Worm (Caenorhabditis elegans): Measurements from ENCODE around the gene svh-2.

Gene svh-2

ce11 chrX:6517025-6517770 is 35.9 kb upstream of the svh-2 start:
- TF ChIP-seq dmd-6 (GFP tag; IDR thresholded peaks at IDR 0.05) (peak; percentile 77), set-16 (GFP tag; IDR thresholded peaks at IDR 0.05) (peak; percentile 58), tra-1 (GFP tag; IDR thresholded peaks at IDR 0.05) (peak; percentile 73; the same call in 1 of the 2 replicates), ceh-20 (GFP tag; IDR thresholded peaks at IDR 0.05) (peak; percentile 81), php-3 (GFP tag; IDR thresholded peaks at IDR 0.05) (peak; percentile 93), pqm-1 (tag; optimal IDR thresholded peaks at IDR 0.05) (peak; percentile 50), unc-62 (GFP tag; optimal IDR thresholded peaks at IDR 0.05 in 1 of 2) (peak in 1 of 2 experiments; percentile 39), unc-62 (tag; optimal IDR thresholded peaks at IDR 0.05) (no peak), hlh-11 (tag; optimal IDR thresholded peaks at IDR 0.05) (peak; percentile 79), daf-16 (GFP tag; optimal IDR thresholded peaks at IDR 0.05) (no peak), daf-16 (tag; optimal IDR thresholded peaks at IDR 0.05) (peak; percentile 95), ztf-7 (tag; optimal IDR thresholded peaks at IDR 0.05) (peak; percentile 68), nhr-28 (tag; optimal IDR thresholded peaks at IDR 0.05) (peak; percentile 35), madf-9 (GFP tag; conservative IDR thresholded peaks at IDR 0.05) (no peak), dpl-1 (GFP tag; optimal IDR thresholded peaks at IDR 0.05) (no peak), lsy-2 (tag; optimal IDR thresholded peaks at IDR 0.05) (peak in 1 of 2 experiments; percentile 44), nhr-77 (tag; optimal IDR thresholded peaks at IDR 0.05) (peak; percentile 38), dve-1 (tag; optimal IDR thresholded peaks at IDR 0.05; ENCODE audit: insufficient read depth) (peak; percentile 88), mep-1 (tag; optimal IDR thresholded peaks at IDR 0.05) (peak; percentile 59), hlh-30 (tag; optimal IDR thresholded peaks at IDR 0.05; ENCODE audit: insufficient read depth) (peak; percentile 61), T20F7.1 (GFP tag; optimal IDR thresholded peaks at IDR 0.05) (no peak), unc-130 (GFP tag; optimal IDR thresholded peaks at IDR 0.05) (no peak)

DNA sequence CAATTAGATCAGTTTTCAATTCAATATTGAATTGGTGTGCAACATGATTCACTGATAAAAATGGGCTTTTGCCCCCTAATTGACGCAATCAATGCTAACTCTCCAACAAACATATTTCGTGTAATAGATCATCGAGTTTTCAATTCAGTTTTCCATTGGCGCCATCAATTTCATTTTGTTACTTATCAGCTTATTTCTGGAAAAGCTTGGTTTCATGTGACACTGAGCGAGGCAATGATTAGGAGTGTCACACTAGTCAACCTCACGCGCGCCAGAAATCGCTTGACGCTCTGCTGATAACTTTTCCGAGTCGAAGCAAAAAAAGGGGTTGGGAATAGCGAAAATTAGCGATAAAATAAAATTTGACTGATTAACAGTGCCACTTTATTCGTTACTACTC is 34.5 kb upstream of the svh-2 start, which contains the start of gene ets-4:
ets-4 (plus strand) TSS at position 347 of the 400 bp plus-strand sequence.
- TF ChIP-seq hlh-30 (tag; optimal IDR thresholded peaks at IDR 0.05; ENCODE audit: insufficient read depth) = peak; percentile 83
- no peak for TF ChIP-seq lir-3 (tag; optimal IDR thresholded peaks at IDR 0.05)
- TF ChIP-seq D1046.2 (GFP tag; IDR thresholded peaks at IDR 0.05) = no peak
- peak in 1 of 2 experiments; percentile 78 for TF ChIP-seq unc-62 (GFP tag; optimal IDR thresholded peaks at IDR 0.05 in 1 of 2)
- no peak for TF ChIP-seq unc-62 (tag; optimal IDR thresholded peaks at IDR 0.05)
- TF ChIP-seq nhr-42 (GFP tag; IDR thresholded peaks at IDR 0.05) = no peak
- no peak for TF ChIP-seq fkh-10 (GFP tag; optimal IDR thresholded peaks at IDR 0.05)
- TF ChIP-seq daf-12 (tag; optimal IDR thresholded peaks at IDR 0.05) = no peak
- no peak for TF ChIP-seq aha-1 (tag)
- TF ChIP-seq egl-43 (GFP tag; IDR thresholded peaks at IDR 0.05) = no peak
- TF ChIP-seq egl-27 (tag; optimal IDR thresholded peaks at IDR 0.05) = no peak
- no peak for TF ChIP-seq madf-9 (GFP tag; conservative IDR thresholded peaks at IDR 0.05)
- TF ChIP-seq T20F7.1 (GFP tag; optimal IDR thresholded peaks at IDR 0.05) = peak; percentile 17
- no peak for TF ChIP-seq fos-1 (tag; optimal IDR thresholded peaks at IDR 0.05)
- TF ChIP-seq ceh-82 (tag; optimal IDR thresholded peaks at IDR 0.05) = no peak
- TF ChIP-seq ZK546.5 (tag; optimal IDR thresholded peaks at IDR 0.05) = no peak
- no peak for TF ChIP-seq unc-39 (tag; optimal IDR thresholded peaks at IDR 0.05)
- no peak for TF ChIP-seq F10B5.3 (tag; optimal IDR thresholded peaks at IDR 0.05)
- no peak for TF ChIP-seq dmd-9 (GFP tag; IDR thresholded peaks at IDR 0.05)
- TF ChIP-seq ceh-20 (GFP tag; IDR thresholded peaks at IDR 0.05) = peak; percentile 73; the same call in 1 of the 2 replicates
- no peak for TF ChIP-seq lim-7 (GFP tag; IDR thresholded peaks at IDR 0.05)
- no peak for TF ChIP-seq mxl-2 (GFP tag; conservative IDR thresholded peaks at IDR 0.05)
- peak in 1 of 2 experiments; percentile 28 for TF ChIP-seq hif-1 (tag; optimal IDR thresholded peaks at IDR 0.05)
- peak in 1 of 2 experiments; percentile 68 for TF ChIP-seq daf-16 (GFP tag; optimal IDR thresholded peaks at IDR 0.05)
- TF ChIP-seq daf-16 (tag; optimal IDR thresholded peaks at IDR 0.05) = peak; percentile 92
- no peak for TF ChIP-seq gei-8 (GFP tag; optimal IDR thresholded peaks at IDR 0.05)
- TF ChIP-seq tag-97 (GFP tag; IDR thresholded peaks at IDR 0.05) = no peak
- peak; percentile 13 for TF ChIP-seq nhr-6 (tag; optimal IDR thresholded peaks at IDR 0.05)
- TF ChIP-seq ctbp-1 (GFP tag; IDR thresholded peaks at IDR 0.05) = no peak
- TF ChIP-seq rbr-2 (tag; optimal IDR thresholded peaks at IDR 0.05) = no peak
- no peak for TF ChIP-seq Y5F2A.4 (GFP tag; optimal IDR thresholded peaks at IDR 0.05)
- peak; percentile 33 for TF ChIP-seq mep-1 (tag; optimal IDR thresholded peaks at IDR 0.05)
- peak; percentile 86 for TF ChIP-seq nhr-28 (tag; optimal IDR thresholded peaks at IDR 0.05)
- TF ChIP-seq Y75B8A.6 (GFP tag; IDR thresholded peaks at IDR 0.05) = no peak
- TF ChIP-seq ama-1 (optimal IDR thresholded peaks at IDR 0.05) = no peak
- no peak for TF ChIP-seq aly-2 (tag; optimal IDR thresholded peaks at IDR 0.05)
- TF ChIP-seq dmd-8 (GFP tag; IDR thresholded peaks at IDR 0.05) = no peak
